Worm (Caenorhabditis elegans) whole organism, midembryonic: ENCODE data around the gene srw-48.

Experiments used
- T22C8.4 ChIP-seq: fragments of 200-800 bp; sonication (Bioruptor generic); IDR thresholded peaks from 2 replicates; pipeline ENCODE4 v1.3.6; 2022; ENCODE audit warnings: missing genetic modification characterization, missing compliant biosample characterization
- cog-1 ChIP-seq: sonication (generic microtip); optimal IDR thresholded peaks from 2 replicates; lab custom pipeline; 2016; ENCODE audit warnings: missing genetic modification characterization, missing compliant biosample characterization
- flt-1 ChIP-seq: fragments of 200-800 bp; sonication (Bioruptor generic); IDR thresholded peaks from 2 replicates; pipeline ENCODE4 v1.3.6; 2022; ENCODE audit warnings: missing genetic modification characterization, missing compliant biosample characterization
- klf-2 ChIP-seq: fragments of 200-800 bp; sonication (Bioruptor generic); conservative IDR thresholded peaks from 2 replicates; pipeline ENCODE4 v1.3.6; 2022; ENCODE audit warnings: missing genetic modification reagents, missing genetic modification characterization, missing compliant biosample characterization
- med-1 ChIP-seq: sonication (generic microtip); optimal IDR thresholded peaks from 2 replicates; lab custom pipeline; 2017; ENCODE audit warnings: missing genetic modification characterization, mild to moderate bottlenecking, missing compliant biosample characterization, antibody characterized with exemption, missing genetic modification reagents; ENCODE audit not compliant: insufficient read depth
- ref-1 ChIP-seq: fragments of 200-800 bp; sonication (Bioruptor generic); conservative IDR thresholded peaks from 2 replicates; pipeline ENCODE4 v1.3.6; 2022; ENCODE audit warnings: missing genetic modification reagents, missing genetic modification characterization, missing compliant biosample characterization
- tab-1 ChIP-seq: fragments of 200-800 bp; sonication (Bioruptor generic); IDR thresholded peaks from 2 replicates; pipeline ENCODE4 v1.3.6; 2022; ENCODE audit warnings: missing genetic modification characterization, missing compliant biosample characterization
- ztf-23 ChIP-seq: fragments of 200-800 bp; sonication (Bioruptor generic); IDR thresholded peaks from 2 replicates; pipeline ENCODE4 v1.3.6; 2022; ENCODE audit warnings: missing genetic modification reagents, missing genetic modification characterization, missing compliant biosample characterization
- ztf-29 ChIP-seq: fragments of 200-800 bp; sonication (Bioruptor generic); IDR thresholded peaks from 2 replicates; pipeline ENCODE4 v1.3.6; 2022; ENCODE audit warnings: missing genetic modification reagents, missing genetic modification characterization, missing compliant biosample characterization

Gene srw-48

ce11 chrV:16419769-16420168 is 1.0 kb upstream of the srw-48 start, which contains the start of gene F26D2.16:
F26D2.16 (minus strand) TSS chrV:16419869.
- TF ChIP-seq ztf-29 (GFP tag; lab: Robert Waterston, UW) = no peak
- no peak for TF ChIP-seq klf-2 (GFP tag; lab: Robert Waterston, UW)
- TF ChIP-seq med-1 (GFP tag; lab: Kevin White, UChicago) = no peak
- TF ChIP-seq ref-1 = no peak
- no peak for TF ChIP-seq tab-1
- TF ChIP-seq ztf-23 (GFP tag; lab: Robert Waterston, UW) = no peak
- TF ChIP-seq cog-1 (tag; lab: Kevin White, UChicago) = no peak
- TF ChIP-seq T22C8.4 (GFP tag; lab: Robert Waterston, UW) = no peak
- no peak for TF ChIP-seq flt-1 (GFP tag; lab: Robert Waterston, UW)

ce11 chrV:16424428-16424827 is 3.6 kb downstream of the srw-48 start, which contains the start of gene srw-29:
srw-29 (minus strand) TSS chrV:16424528.
- TF ChIP-seq ztf-23 (GFP tag; lab: Robert Waterston, UW) = no peak
- no peak for TF ChIP-seq flt-1 (GFP tag; lab: Robert Waterston, UW)
- no peak for TF ChIP-seq T22C8.4 (GFP tag; lab: Robert Waterston, UW)
- no peak for TF ChIP-seq ztf-29 (GFP tag; lab: Robert Waterston, UW)
- no peak for TF ChIP-seq tab-1
- TF ChIP-seq klf-2 (GFP tag; lab: Robert Waterston, UW) = no peak

- no peak for TF ChIP-seq klf-2 (GFP tag; lab: Robert Waterston, UW)
- TF ChIP-seq ztf-23 (GFP tag; lab: Robert Waterston, UW) = no peak
- no peak for TF ChIP-seq flt-1 (GFP tag; lab: Robert Waterston, UW)
- TF ChIP-seq med-1 (GFP tag; lab: Kevin White, UChicago) = no peak
- TF ChIP-seq ref-1 = no peak
- TF ChIP-seq T22C8.4 (GFP tag; lab: Robert Waterston, UW) = no peak
- TF ChIP-seq cog-1 (tag; lab: Kevin White, UChicago) = no peak
- TF ChIP-seq tab-1 = no peak
- TF ChIP-seq ztf-29 (GFP tag; lab: Robert Waterston, UW) = no peak
Observed at ce11 chrV:16429503-16429902, 8.7 kb downstream of the srw-48 start, which contains the start of gene F26D2.10. F26D2.10 (minus strand) TSS chrV:16429603.

ce11 chrV:16429940-16430339 is 9.1 kb downstream of the srw-48 start, which contains the start of gene str-73:
str-73 (plus strand) TSS chrV:16430240.
- TF ChIP-seq ref-1 (no peak), T22C8.4 (GFP tag; lab: Robert Waterston, UW) (no peak), flt-1 (GFP tag; lab: Robert Waterston, UW) (no peak), ztf-23 (GFP tag; lab: Robert Waterston, UW) (no peak), med-1 (GFP tag; lab: Kevin White, UChicago) (no peak), tab-1 (no peak), klf-2 (GFP tag; lab: Robert Waterston, UW) (no peak), cog-1 (tag; lab: Kevin White, UChicago) (no peak), ztf-29 (GFP tag; lab: Robert Waterston, UW) (no peak)

ce11 chrV:16433471-16433870 is 12.7 kb downstream of the srw-48 start, which contains the start of gene clec-234:
clec-234 (minus strand) TSS chrV:16433571.
- TF ChIP-seq ztf-23 (GFP tag; lab: Robert Waterston, UW) (no peak), klf-2 (GFP tag; lab: Robert Waterston, UW) (no peak), T22C8.4 (GFP tag; lab: Robert Waterston, UW) (no peak), flt-1 (GFP tag; lab: Robert Waterston, UW) (no peak), tab-1 (no peak), ztf-29 (GFP tag; lab: Robert Waterston, UW) (no peak), ref-1 (no peak), med-1 (GFP tag; lab: Kevin White, UChicago) (no peak), cog-1 (tag; lab: Kevin White, UChicago) (no peak)

- TF ChIP-seq med-1 (GFP tag; lab: Kevin White, UChicago) = no peak
- no peak for TF ChIP-seq cog-1 (tag; lab: Kevin White, UChicago)
- TF ChIP-seq ztf-23 (GFP tag; lab: Robert Waterston, UW) = no peak
- no peak for TF ChIP-seq tab-1
- no peak for TF ChIP-seq T22C8.4 (GFP tag; lab: Robert Waterston, UW)
- no peak for TF ChIP-seq ztf-29 (GFP tag; lab: Robert Waterston, UW)
- no peak for TF ChIP-seq ref-1
- no peak for TF ChIP-seq flt-1 (GFP tag; lab: Robert Waterston, UW)
- no peak for TF ChIP-seq klf-2 (GFP tag; lab: Robert Waterston, UW)
Observed at ce11 chrV:16435510-16435909, 14.7 kb downstream of the srw-48 start, which contains the start of the genes F26D2.13 and F26D2.14. F26D2.13 (minus strand) TSS chrV:16435610. F26D2.14 (plus strand) TSS chrV:16435855.

- TF ChIP-seq T22C8.4 (GFP tag; lab: Robert Waterston, UW) = no peak
- no peak for TF ChIP-seq ztf-23 (GFP tag; lab: Robert Waterston, UW)
- TF ChIP-seq flt-1 (GFP tag; lab: Robert Waterston, UW) = no peak
- no peak for TF ChIP-seq ref-1
- TF ChIP-seq cog-1 (tag; lab: Kevin White, UChicago) = no peak
- TF ChIP-seq med-1 (GFP tag; lab: Kevin White, UChicago) = no peak
- TF ChIP-seq klf-2 (GFP tag; lab: Robert Waterston, UW) = no peak
- TF ChIP-seq tab-1 = no peak
- TF ChIP-seq ztf-29 (GFP tag; lab: Robert Waterston, UW) = no peak
Observed at ce11 chrV:16437546-16437945, 16.8 kb downstream of the srw-48 start, which contains the start of gene F26D2.15. F26D2.15 (plus strand) TSS chrV:16437846.

- TF ChIP-seq med-1 (GFP tag; lab: Kevin White, UChicago) (no peak), cog-1 (tag; lab: Kevin White, UChicago) (no peak), ref-1 (no peak), klf-2 (GFP tag; lab: Robert Waterston, UW) (no peak), tab-1 (no peak), T22C8.4 (GFP tag; lab: Robert Waterston, UW) (no peak), flt-1 (GFP tag; lab: Robert Waterston, UW) (no peak), ztf-29 (GFP tag; lab: Robert Waterston, UW) (no peak), ztf-23 (GFP tag; lab: Robert Waterston, UW) (no peak)
Observed at ce11 chrV:16443626-16444025, 22.8 kb downstream of the srw-48 start, which contains the start of gene srh-141. srh-141 (plus strand) TSS chrV:16443926.

- TF ChIP-seq flt-1 (GFP tag; lab: Robert Waterston, UW) = no peak
Observed at ce11 chrV:16445676-16446075, 24.9 kb downstream of the srw-48 start, which contains the start of gene T08G3.6. T08G3.6 (plus strand) TSS chrV:16445976.
